Worm (Caenorhabditis elegans) whole organism, L4 larva: Measurements from ENCODE around the gene F41G3.10.

Source experiments
- D1046.2 ChIP-seq: fragments of 200-800 bp; sonication (Bioruptor generic); IDR thresholded peaks from 2 replicates; pipeline ENCODE4 v1.3.6; 2022; ENCODE audit warnings: missing genetic modification characterization, missing compliant biosample characterization
- F44E2.7 ChIP-seq: fragments of 200-800 bp; sonication (Bioruptor generic); IDR thresholded peaks from 2 replicates; pipeline ENCODE4 v2.1.2; 2022; ENCODE audit warnings: missing genetic modification characterization, missing compliant biosample characterization
- F49E8.2 ChIP-seq: sonication (generic microtip); optimal IDR thresholded peaks from 2 replicates; lab custom pipeline; 2016; ENCODE audit warnings: missing compliant biosample characterization, mild to moderate bottlenecking, missing genetic modification characterization, borderline replicate concordance
- T20F7.1 ChIP-seq: fragments of 200-800 bp; sonication (Bioruptor generic); optimal IDR thresholded peaks from 2 replicates; lab custom pipeline; 2018; ENCODE audit warnings: mild to moderate bottlenecking, missing genetic modification characterization, missing compliant biosample characterization
- ZK546.5 ChIP-seq, 2 experiments: sonication (generic microtip); optimal IDR thresholded peaks; 2 replicates each; lab custom pipeline; 2017; ENCODE audit warnings: missing biosample characterization in 2 of 2, missing genetic modification characterization in 2 of 2
- ama-1 ChIP-seq: fragments of 150-350 bp; optimal IDR thresholded peaks from 2 replicates; lab custom pipeline; 2014; ENCODE audit warnings: inconsistent platforms, mixed read lengths
- ceh-28 ChIP-seq: fragments of 150-350 bp; optimal IDR thresholded peaks from 2 replicates; lab custom pipeline; 2014; ENCODE audit warnings: missing biosample characterization, missing genetic modification reagents, missing genetic modification characterization
- ceh-44 ChIP-seq: fragments of 200-800 bp; sonication (Bioruptor generic); IDR thresholded peaks from 2 replicates; pipeline ENCODE4 v1.3.6; 2022; ENCODE audit warnings: missing genetic modification reagents, missing genetic modification characterization, missing compliant biosample characterization
- ceh-62 ChIP-seq: sonication (generic microtip); optimal IDR thresholded peaks from 2 replicates; lab custom pipeline; 2017; ENCODE audit warnings: missing biosample characterization, missing genetic modification characterization
- ceh-82 ChIP-seq: sonication (generic microtip); optimal IDR thresholded peaks from 2 replicates; lab custom pipeline; 2017; ENCODE audit warnings: missing biosample characterization, missing genetic modification characterization
- cey-2 ChIP-seq: sonication (generic microtip); optimal IDR thresholded peaks from 3 replicates; lab custom pipeline; 2017; ENCODE audit warnings: missing genetic modification characterization, mild to moderate bottlenecking, missing compliant biosample characterization, antibody characterized with exemption, borderline replicate concordance; ENCODE audit not compliant: insufficient read depth
- ctbp-1 ChIP-seq: fragments of 200-800 bp; sonication (Bioruptor generic); IDR thresholded peaks from 2 replicates; pipeline ENCODE4 v1.3.6; 2022; ENCODE audit warnings: missing genetic modification reagents, missing genetic modification characterization, missing compliant biosample characterization
- dmd-9 ChIP-seq: fragments of 200-800 bp; sonication (Bioruptor generic); IDR thresholded peaks from 2 replicates; pipeline ENCODE4 v1.3.6; 2022; ENCODE audit warnings: missing genetic modification reagents, missing genetic modification characterization, missing compliant biosample characterization
- dpl-1 ChIP-seq: fragments of 150-350 bp; optimal IDR thresholded peaks from 2 replicates; lab custom pipeline; 2014; ENCODE audit warnings: missing biosample characterization, missing genetic modification reagents, missing genetic modification characterization
- dve-1 ChIP-seq: sonication (generic microtip); optimal IDR thresholded peaks from 2 replicates; lab custom pipeline; 2017; ENCODE audit warnings: antibody characterized with exemption, mild to moderate bottlenecking, missing genetic modification characterization, missing compliant biosample characterization; ENCODE audit not compliant: insufficient read depth
- egl-43 ChIP-seq: fragments of 200-800 bp; sonication (Bioruptor generic); IDR thresholded peaks from 2 replicates; pipeline ENCODE4 v1.3.6; 2022; ENCODE audit warnings: missing genetic modification reagents, missing genetic modification characterization, missing compliant biosample characterization
- fkh-10 ChIP-seq: fragments of 150-350 bp; optimal IDR thresholded peaks from 2 replicates; lab custom pipeline; 2014; ENCODE audit warnings: missing biosample characterization, missing genetic modification reagents, missing genetic modification characterization
- hlh-30 ChIP-seq: sonication (generic microtip); optimal IDR thresholded peaks from 2 replicates; lab custom pipeline; 2017; ENCODE audit warnings: antibody characterized with exemption, mild to moderate bottlenecking, missing genetic modification characterization, missing compliant biosample characterization; ENCODE audit not compliant: insufficient read depth
- jun-1 ChIP-seq: fragments of 150-350 bp; optimal IDR thresholded peaks from 2 replicates; lab custom pipeline; 2014; ENCODE audit warnings: missing biosample characterization, missing genetic modification reagents, missing genetic modification characterization
- lim-7 ChIP-seq: fragments of 200-800 bp; sonication (Bioruptor generic); IDR thresholded peaks from 2 replicates; pipeline ENCODE4 v1.3.6; 2022; ENCODE audit warnings: missing genetic modification characterization, missing compliant biosample characterization
- lin-15B ChIP-seq: fragments of 150-350 bp; sonication (generic microtip); optimal IDR thresholded peaks from 3 replicates; lab custom pipeline; 2014; ENCODE audit warnings: missing biosample characterization, missing genetic modification characterization
- lin-29 ChIP-seq: fragments of 200-800 bp; sonication (Bioruptor generic); IDR thresholded peaks from 2 replicates; pipeline ENCODE4 v1.3.6; 2022; ENCODE audit warnings: missing genetic modification reagents, missing genetic modification characterization, missing compliant biosample characterization
- lin-38 ChIP-seq: fragments of 200-800 bp; sonication (Bioruptor generic); IDR thresholded peaks from 2 replicates; pipeline ENCODE4 v1.3.6; 2022; ENCODE audit warnings: missing genetic modification reagents, missing genetic modification characterization, missing compliant biosample characterization
- lin-39 ChIP-seq: fragments of 150-350 bp; optimal IDR thresholded peaks from 2 replicates; lab custom pipeline; 2014; ENCODE audit warnings: missing biosample characterization, missing genetic modification reagents, missing genetic modification characterization
- lsy-2 ChIP-seq, 2 experiments: fragments of 150-350 bp in 1 of 2; sonication (generic microtip) in 1 of 2; optimal IDR thresholded peaks; 2 replicates each; lab custom pipeline; 2014 to 2017; ENCODE audit warnings: missing biosample characterization in 2 of 2, missing genetic modification characterization in 2 of 2
- madf-9 ChIP-seq: fragments of 200-800 bp; sonication (Bioruptor generic); conservative IDR thresholded peaks from 2 replicates; pipeline ENCODE4 v1.3.6; 2022; ENCODE audit warnings: missing genetic modification reagents, missing genetic modification characterization, missing compliant biosample characterization
- mes-2 ChIP-seq: sonication (generic microtip); optimal IDR thresholded peaks from 2 replicates; lab custom pipeline; 2016; ENCODE audit warnings: missing genotype, mild to moderate bottlenecking, missing genetic modification characterization, missing compliant biosample characterization; ENCODE audit not compliant: poor library complexity, severe bottlenecking
- mxl-2 ChIP-seq: fragments of 200-800 bp; sonication (Bioruptor generic); conservative IDR thresholded peaks from 2 replicates; pipeline ENCODE4 v1.3.6; 2022; ENCODE audit warnings: missing genetic modification reagents, missing genetic modification characterization, missing compliant biosample characterization
- nhr-10 ChIP-seq: fragments of 150-350 bp; optimal IDR thresholded peaks from 2 replicates; lab custom pipeline; 2014; ENCODE audit warnings: missing biosample characterization, missing genetic modification characterization
- nhr-102 ChIP-seq: sonication (generic microtip); optimal IDR thresholded peaks from 2 replicates; lab custom pipeline; 2016; ENCODE audit warnings: mild to moderate bottlenecking, missing genetic modification characterization, moderate library complexity, missing compliant biosample characterization
- nhr-111 ChIP-seq: fragments of 200-800 bp; sonication (Bioruptor generic); optimal IDR thresholded peaks from 2 replicates; lab custom pipeline; 2018; ENCODE audit warnings: mild to moderate bottlenecking, missing genetic modification characterization, missing compliant biosample characterization
- nhr-25 ChIP-seq: sonication (generic microtip); optimal IDR thresholded peaks from 2 replicates; lab custom pipeline; 2017; ENCODE audit warnings: missing genetic modification characterization, mild to moderate bottlenecking, missing compliant biosample characterization, antibody characterized with exemption, moderate library complexity, borderline replicate concordance; ENCODE audit not compliant: insufficient read depth
- nhr-28 ChIP-seq: fragments of 150-350 bp; optimal IDR thresholded peaks from 2 replicates; lab custom pipeline; 2014; ENCODE audit warnings: missing biosample characterization, missing genetic modification characterization
- nhr-42 ChIP-seq: fragments of 200-800 bp; sonication (Bioruptor generic); IDR thresholded peaks from 2 replicates; pipeline ENCODE4 v1.3.6; 2022; ENCODE audit warnings: missing genetic modification characterization, missing compliant biosample characterization
- nhr-48 ChIP-seq: sonication (generic microtip); optimal IDR thresholded peaks from 2 replicates; lab custom pipeline; 2016; ENCODE audit warnings: mild to moderate bottlenecking, missing genetic modification characterization, missing compliant biosample characterization
- nhr-76 ChIP-seq: fragments of 150-350 bp; optimal IDR thresholded peaks from 2 replicates; lab custom pipeline; 2014; ENCODE audit warnings: missing biosample characterization, missing genetic modification characterization
- nhr-77 ChIP-seq: fragments of 150-350 bp; optimal IDR thresholded peaks from 2 replicates; lab custom pipeline; 2014; ENCODE audit warnings: missing biosample characterization, missing genetic modification characterization
- pha-4 ChIP-seq, 2 experiments: fragments of 150-350 bp in 1 of 2; fragments of 200-800 bp in 1 of 2; sonication (Bioruptor generic) in 1 of 2; IDR thresholded peaks in 1 of 2; optimal IDR thresholded peaks in 1 of 2; 2 replicates each; pipeline versions ENCODE4 v1.3.6 to Lab custom; 2014 to 2022; ENCODE audit warnings: missing genetic modification characterization in 2 of 2, missing genetic modification reagents in 2 of 2, missing biosample characterization in 1 of 2, missing compliant biosample characterization in 1 of 2
- pqm-1 ChIP-seq: sonication (generic microtip); optimal IDR thresholded peaks from 2 replicates; lab custom pipeline; 2017; ENCODE audit warnings: missing biosample characterization, missing genetic modification characterization
- rbr-2 ChIP-seq: sonication (generic microtip); optimal IDR thresholded peaks from 2 replicates; lab custom pipeline; 2016; ENCODE audit warnings: missing genotype, missing genetic modification characterization, missing compliant biosample characterization
- sdz-12 ChIP-seq: fragments of 200-800 bp; sonication (Bioruptor generic); optimal IDR thresholded peaks from 2 replicates; lab custom pipeline; 2018; ENCODE audit warnings: mild to moderate bottlenecking, missing genetic modification characterization, missing compliant biosample characterization
- set-16 ChIP-seq: fragments of 200-800 bp; sonication (Bioruptor generic); IDR thresholded peaks from 2 replicates; pipeline ENCODE4 v1.3.6; 2022; ENCODE audit warnings: missing genetic modification reagents, missing genetic modification characterization, missing compliant biosample characterization
- spr-1 ChIP-seq: sonication (generic microtip); optimal IDR thresholded peaks from 2 replicates; lab custom pipeline; 2016; ENCODE audit warnings: mild to moderate bottlenecking, missing genetic modification characterization, missing compliant biosample characterization
- unc-39 ChIP-seq: sonication (generic microtip); optimal IDR thresholded peaks from 2 replicates; lab custom pipeline; 2017; ENCODE audit warnings: missing biosample characterization, missing genetic modification characterization
- unc-62 ChIP-seq, 3 experiments: fragments of 150-350 bp in 1 of 3; sonication (generic microtip); optimal IDR thresholded peaks in 2 of 3; peaks in 1 of 3; 1 replicate in 1 of 3; 2 replicates in 2 of 3; lab custom pipeline; 2014 to 2017; ENCODE audit warnings: missing biosample characterization in 3 of 3, missing genetic modification characterization in 3 of 3, missing genetic modification reagents in 3 of 3, missing genotype in 1 of 3
- zfp-2 ChIP-seq: sonication (generic microtip); optimal IDR thresholded peaks from 2 replicates; lab custom pipeline; 2016; ENCODE audit warnings: mild to moderate bottlenecking, missing genetic modification characterization, missing compliant biosample characterization
- zfp-3 ChIP-seq: fragments of 200-800 bp; sonication (Bioruptor generic); conservative IDR thresholded peaks from 2 replicates; pipeline ENCODE4 v1.3.6; 2022; ENCODE audit warnings: missing genetic modification reagents, missing genetic modification characterization, missing compliant biosample characterization
- zip-2 ChIP-seq: fragments of 150-350 bp; optimal IDR thresholded peaks from 2 replicates; lab custom pipeline; 2014; ENCODE audit warnings: missing biosample characterization, missing genetic modification characterization
- ztf-7 ChIP-seq: fragments of 150-350 bp; optimal IDR thresholded peaks from 2 replicates; lab custom pipeline; 2014; ENCODE audit warnings: missing biosample characterization, missing genetic modification characterization

Gene F41G3.10

ce11 chrII:6776418-6777034 is 27.2 kb upstream of the F41G3.10 start, which contains the start of gene ssup-72:
Gene ssup-72 (plus strand): TSS chrII:6776598.
- TF ChIP-seq lsy-2 (tag; optimal IDR thresholded peaks at IDR 0.05; lab: Kevin White, UChicago): peak in 1 of 2 experiments; percentile 84
- TF ChIP-seq lin-15B (tag; lab: Kevin White, UChicago): no peak
- TF ChIP-seq jun-1 (tag; lab: Kevin White, UChicago): no peak
- peak; percentile 42 for TF ChIP-seq spr-1 (tag; lab: Kevin White, UChicago)
- TF ChIP-seq lin-39 (tag; lab: Kevin White, UChicago): no peak
- TF ChIP-seq pha-4 (GFP tag; IDR thresholded peaks at IDR 0.05; lab: Robert Waterston, UW): no peak
- TF ChIP-seq pha-4 (tag; optimal IDR thresholded peaks at IDR 0.05; lab: Kevin White, UChicago): no peak
- no peak for TF ChIP-seq sdz-12 (GFP tag; lab: Kevin White, UChicago)
- no peak for TF ChIP-seq ama-1 (lab: Kevin White, UChicago)
- no peak for TF ChIP-seq ceh-82 (tag; lab: Kevin White, UChicago)
- TF ChIP-seq zfp-3 (GFP tag; lab: Robert Waterston, UW): no peak
- peak; percentile 60 for TF ChIP-seq F49E8.2
- peak; percentile 2 for TF ChIP-seq nhr-28 (tag; lab: Kevin White, UChicago)
- no peak for TF ChIP-seq lin-38 (GFP tag; lab: Robert Waterston, UW)
- TF ChIP-seq T20F7.1 (GFP tag; lab: Kevin White, UChicago): peak; percentile 60
- TF ChIP-seq rbr-2: peak; percentile 49
- no peak for TF ChIP-seq unc-39
- TF ChIP-seq dpl-1: peak; percentile 88
- no peak for TF ChIP-seq nhr-76 (tag; lab: Kevin White, UChicago)
- TF ChIP-seq dmd-9 (GFP tag; lab: Robert Waterston, UW): no peak
- no peak for TF ChIP-seq nhr-77
- no peak for TF ChIP-seq zfp-2 (tag; lab: Kevin White, UChicago)
- TF ChIP-seq ceh-44: 0 out of 2 replicates have a peak, but pooled peaks have one; percentile 12
- no peak for TF ChIP-seq nhr-102 (tag; lab: Kevin White, UChicago)
- TF ChIP-seq D1046.2: no peak
- TF ChIP-seq zip-2 (tag; lab: Kevin White, UChicago): no peak
- TF ChIP-seq egl-43 (GFP tag; lab: Robert Waterston, UW): no peak
- TF ChIP-seq nhr-48 (tag; lab: Kevin White, UChicago): peak; percentile 36
- no peak for TF ChIP-seq lin-29 (GFP tag; lab: Robert Waterston, UW)
- no peak for TF ChIP-seq fkh-10 (GFP tag; lab: Kevin White, UChicago)
- no peak for TF ChIP-seq nhr-42 (GFP tag; lab: Robert Waterston, UW)
- TF ChIP-seq ctbp-1 (GFP tag; lab: Robert Waterston, UW): no peak
- no peak for TF ChIP-seq nhr-111 (GFP tag; lab: Kevin White, UChicago)
- no peak for TF ChIP-seq ztf-7 (tag; lab: Kevin White, UChicago)
- TF ChIP-seq hlh-30: peak; percentile 51
- no peak for TF ChIP-seq nhr-25 (tag; lab: Kevin White, UChicago)
- TF ChIP-seq cey-2 (tag; lab: Kevin White, UChicago): no peak
- peak; percentile 98 for TF ChIP-seq mes-2 (tag; lab: Kevin White, UChicago)
- TF ChIP-seq pqm-1 (tag; lab: Kevin White, UChicago): no peak
- no peak for TF ChIP-seq ceh-28 (tag; lab: Kevin White, UChicago)
- no peak for TF ChIP-seq ceh-62
- no peak; the same call in 1 of the 2 replicates for TF ChIP-seq madf-9
- no peak for TF ChIP-seq set-16 (GFP tag; lab: Robert Waterston, UW)
- TF ChIP-seq lim-7 (GFP tag; lab: Robert Waterston, UW): no peak
- TF ChIP-seq mxl-2 (GFP tag; lab: Robert Waterston, UW): no peak
- TF ChIP-seq F44E2.7: no peak
- TF ChIP-seq ZK546.5 (tag; optimal IDR thresholded peaks at IDR 0.05; lab: Kevin White, UChicago): no peak
- no peak for TF ChIP-seq nhr-10 (tag; lab: Kevin White, UChicago)
- no peak for TF ChIP-seq unc-62 (GFP tag; optimal IDR thresholded peaks at IDR 0.05 in 1 of 2; lab: Kevin White, UChicago)
- TF ChIP-seq unc-62 (tag; optimal IDR thresholded peaks at IDR 0.05; lab: Kevin White, UChicago): no peak
- peak; percentile 39 for TF ChIP-seq dve-1 (tag; lab: Kevin White, UChicago)
